Worm (Caenorhabditis elegans): ENCODE data around the gene R04B3.2.
A peak's percentile ranks its signal among the peaks of the same experiment; 100 is the strongest.

Gene R04B3.2

ce11 chrX:2454914-2455313 is 18.6 kb downstream of the R04B3.2 start:
- peak; percentile 28 for TF ChIP-seq lin-14 (GFP tag; optimal IDR thresholded peaks at IDR 0.05)
- no peak for TF ChIP-seq nhr-71 (tag; optimal IDR thresholded peaks at IDR 0.05)
- TF ChIP-seq fkh-10 (GFP tag; optimal IDR thresholded peaks at IDR 0.05): peak; percentile 44
- TF ChIP-seq elt-2 (tag; optimal IDR thresholded peaks at IDR 0.05): no peak
- TF ChIP-seq xbp-1 (tag; optimal IDR thresholded peaks at IDR 0.05): no peak
- peak in 1 of 3 experiments; percentile 15 for TF ChIP-seq ceh-82 (tag; optimal IDR thresholded peaks at IDR 0.05)
- TF ChIP-seq hlh-17 (GFP tag; optimal IDR thresholded peaks at IDR 0.05; ENCODE audit: borderline replicate concordance): no peak

ce11 chrX:2452716-2453115 is 20.8 kb downstream of the R04B3.2 start:
- TF ChIP-seq efl-1 (optimal IDR thresholded peaks at IDR 0.05): no peak
- peak in 1 of 2 experiments; percentile 34 for TF ChIP-seq efl-1 (GFP tag; optimal IDR thresholded peaks at IDR 0.05 in 1 of 2)
- no peak for TF ChIP-seq fkh-8 (tag; optimal IDR thresholded peaks at IDR 0.05)

- TF ChIP-seq blmp-1 (tag; optimal IDR thresholded peaks at IDR 0.05): no peak
- no peak for TF ChIP-seq egl-27 (tag; optimal IDR thresholded peaks at IDR 0.05)
- TF ChIP-seq ces-1 (GFP tag; optimal IDR thresholded peaks at IDR 0.05): no peak
- peak; percentile 24 for TF ChIP-seq nhr-71 (tag; optimal IDR thresholded peaks at IDR 0.05)
- TF ChIP-seq lin-14 (GFP tag; optimal IDR thresholded peaks at IDR 0.05): peak; percentile 29
- TF ChIP-seq ceh-82 (tag; optimal IDR thresholded peaks at IDR 0.05): no peak
- TF ChIP-seq lin-39 (tag; optimal IDR thresholded peaks at IDR 0.05): no peak
- TF ChIP-seq rnt-1 (tag; optimal IDR thresholded peaks at IDR 0.05): peak; percentile 53
Measured at ce11 chrX:2452297-2452696, 21.2 kb downstream of the R04B3.2 start.

ce11 chrX:2450994-2451393 is 22.5 kb downstream of the R04B3.2 start:
- TF ChIP-seq dpl-1 (GFP tag; optimal IDR thresholded peaks at IDR 0.05): no peak
- TF ChIP-seq lin-14 (GFP tag; optimal IDR thresholded peaks at IDR 0.05): peak; percentile 12
- no peak for TF ChIP-seq unc-98 (GFP tag; IDR thresholded peaks at IDR 0.05)
- no peak for TF ChIP-seq C16A3.4 (tag; optimal IDR thresholded peaks at IDR 0.05)
- no peak for TF ChIP-seq fkh-10 (GFP tag; optimal IDR thresholded peaks at IDR 0.05)

- TF ChIP-seq lir-3 (tag; optimal IDR thresholded peaks at IDR 0.05; ENCODE audit: poor library complexity) (no peak), nhr-85 (tag) (no peak), sptf-1 (tag; optimal IDR thresholded peaks at IDR 0.05) (no peak), ceh-8 (GFP tag; optimal IDR thresholded peaks at IDR 0.05) (no peak), efl-3 (GFP tag; optimal IDR thresholded peaks at IDR 0.05) (no peak), ceh-90 (tag; optimal IDR thresholded peaks at IDR 0.05) (no peak), ztf-4 (tag; optimal IDR thresholded peaks at IDR 0.05) (no peak), nhr-11 (tag; optimal IDR thresholded peaks at IDR 0.05) (no peak), hlh-17 (GFP tag; optimal IDR thresholded peaks at IDR 0.05; ENCODE audit: borderline replicate concordance) (no peak), tbx-2 (tag; optimal IDR thresholded peaks at IDR 0.05) (no peak), tlp-1 (tag; optimal IDR thresholded peaks at IDR 0.05) (no peak), mab-9 (GFP tag; IDR thresholded peaks at IDR 0.05) (no peak), vab-15 (tag; optimal IDR thresholded peaks at IDR 0.05) (no peak), pax-3 (tag; optimal IDR thresholded peaks at IDR 0.05) (no peak), nhr-71 (tag; optimal IDR thresholded peaks at IDR 0.05) (no peak), elt-2 (tag; optimal IDR thresholded peaks at IDR 0.05) (no peak)
Measured at ce11 chrX:2447214-2447613, 26.3 kb downstream of the R04B3.2 start.

ce11 chrX:2446185-2446584 is 27.3 kb downstream of the R04B3.2 start:
- TF ChIP-seq mdl-1 (tag; optimal IDR thresholded peaks at IDR 0.05) (no peak), ceh-8 (GFP tag; optimal IDR thresholded peaks at IDR 0.05) (no peak), hpl-2 (GFP tag; optimal IDR thresholded peaks at IDR 0.05) (no peak), snu-23 (GFP tag; optimal IDR thresholded peaks at IDR 0.05) (no peak), efl-1 (optimal IDR thresholded peaks at IDR 0.05) (no peak), efl-1 (GFP tag; optimal IDR thresholded peaks at IDR 0.05 in 1 of 2) (peak in 1 of 2 experiments; percentile 12), isw-1 (GFP tag; IDR thresholded peaks at IDR 0.05) (no peak), dpl-1 (GFP tag; optimal IDR thresholded peaks at IDR 0.05) (no peak)
